Fruit fly (Drosophila melanogaster) whole organism, wandering third instar larva: ENCODE results near the gene pum.

ENCODE experiments used
- Abd-B ChIP-seq: fragments of >200 bp; optimal IDR thresholded peaks from 2 replicates; lab custom pipeline; 2017; ENCODE audit warnings: missing biosample characterization, missing genetic modification characterization
- CG32264 ChIP-seq: fragments of 200-800 bp; sonication (Bioruptor generic); optimal IDR thresholded peaks from 2 replicates; lab custom pipeline; 2016; ENCODE audit warnings: missing biosample characterization, missing genetic modification characterization
- CG9705 ChIP-seq: fragments of 200-800 bp; sonication (Bioruptor generic); optimal IDR thresholded peaks from 2 replicates; lab custom pipeline; 2018; ENCODE audit warnings: missing biosample characterization, mild to moderate bottlenecking, missing genetic modification characterization
- Dif ChIP-seq: fragments of 200-275, 200-300 bp; sonication (Bioruptor generic); optimal IDR thresholded peaks from 2 replicates; lab custom pipeline; 2018; ENCODE audit warnings: missing biosample characterization, missing genetic modification characterization; ENCODE audit not compliant: partially characterized antibody
- GATAd ChIP-seq: sonication (Bioruptor generic); optimal IDR thresholded peaks from 2 replicates; lab custom pipeline; 2016; ENCODE audit warnings: missing biosample characterization, missing genetic modification characterization
- HLH106 ChIP-seq: fragments of 200-800 bp; optimal IDR thresholded peaks from 3 replicates; lab custom pipeline; 2019; ENCODE audit warnings: missing biosample characterization, mild to moderate bottlenecking, missing genetic modification characterization, moderate library complexity
- Hnf4 ChIP-seq: fragments of 200-800 bp; sonication (Bioruptor generic); optimal IDR thresholded peaks from 2 replicates; lab custom pipeline; 2016; ENCODE audit warnings: missing biosample characterization, mild to moderate bottlenecking, missing genetic modification characterization
- Hr83 ChIP-seq: fragments of 200-300 bp; sonication (Bioruptor generic); optimal IDR thresholded peaks from 2 replicates; lab custom pipeline; 2016; ENCODE audit warnings: missing biosample characterization, mild to moderate bottlenecking, missing genetic modification characterization, moderate library complexity; ENCODE audit not compliant: poor library complexity, severe bottlenecking
- Jra ChIP-seq: sonication (Bioruptor generic); optimal IDR thresholded peaks from 2 replicates; lab custom pipeline; 2016; ENCODE audit warnings: missing biosample characterization, missing genetic modification characterization
- N ChIP-seq: fragments of >200 bp; optimal IDR thresholded peaks from 2 replicates; lab custom pipeline; 2018; ENCODE audit warnings: missing biosample characterization, missing external identifiers, missing genetic modification characterization
- OdsH ChIP-seq: fragments of 200-800 bp; sonication (Bioruptor generic); optimal IDR thresholded peaks from 2 replicates; lab custom pipeline; 2016; ENCODE audit warnings: missing biosample characterization, mild to moderate bottlenecking, missing genetic modification characterization
- Rel ChIP-seq, 2 experiments: fragments of 200-800 bp; sonication (Bioruptor generic) in 1 of 2; optimal IDR thresholded peaks; 2 replicates in 1 of 2; 3 replicates in 1 of 2; lab custom pipeline; 2016 to 2019; ENCODE audit warnings: mild to moderate bottlenecking in 2 of 2, missing biosample characterization in 2 of 2, missing genetic modification characterization in 2 of 2, moderate library complexity in 1 of 2
- Sp1 ChIP-seq: fragments of 200-800 bp; sonication (Bioruptor generic); optimal IDR thresholded peaks from 3 replicates; lab custom pipeline; 2019; ENCODE audit warnings: missing biosample characterization, mild to moderate bottlenecking, missing genetic modification characterization, moderate library complexity
- Vsx2 ChIP-seq: fragments of 200-300, 225-300 bp; sonication (Bioruptor generic); optimal IDR thresholded peaks from 2 replicates; lab custom pipeline; 2018; ENCODE audit warnings: missing biosample characterization, missing genetic modification characterization; ENCODE audit not compliant: partially characterized antibody
- br ChIP-seq: fragments of 200-800 bp; sonication (Bioruptor generic); optimal IDR thresholded peaks from 2 replicates; lab custom pipeline; 2016; ENCODE audit warnings: missing biosample characterization, missing genetic modification characterization
- ey ChIP-seq: fragments of 200-800 bp; sonication (Bioruptor generic); optimal IDR thresholded peaks from 2 replicates; lab custom pipeline; 2016; ENCODE audit warnings: missing biosample characterization, missing genetic modification characterization
- foxo ChIP-seq, 2 experiments: fragments of 200-800 bp; sonication (Bioruptor generic); optimal IDR thresholded peaks; 2 replicates in 1 of 2; 3 replicates in 1 of 2; lab custom pipeline; 2016 to 2017; ENCODE audit warnings: missing biosample characterization in 2 of 2, missing genetic modification characterization in 2 of 2
- fru ChIP-seq: fragments of 200-800 bp; sonication (Bioruptor generic); optimal IDR thresholded peaks from 3 replicates; lab custom pipeline; 2016; ENCODE audit warnings: missing biosample characterization, mild to moderate bottlenecking, missing genetic modification characterization
- h ChIP-seq: fragments of 200-800 bp; sonication (Bioruptor generic); optimal IDR thresholded peaks from 3 replicates; lab custom pipeline; 2016; ENCODE audit warnings: missing biosample characterization, mild to moderate bottlenecking, missing genetic modification characterization
- lola ChIP-seq: fragments of >200 bp; optimal IDR thresholded peaks from 2 replicates; lab custom pipeline; 2017; ENCODE audit warnings: missing biosample characterization, missing genetic modification characterization
- pan ChIP-seq: fragments of >200 bp; optimal IDR thresholded peaks from 2 replicates; lab custom pipeline; 2017
- psq ChIP-seq: fragments of 200-800 bp; sonication (Bioruptor generic); optimal IDR thresholded peaks from 3 replicates; lab custom pipeline; 2017; ENCODE audit warnings: missing biosample characterization, mild to moderate bottlenecking, missing genetic modification characterization, moderate library complexity
- rgr ChIP-seq: fragments of 200-800 bp; sonication (Bioruptor generic); optimal IDR thresholded peaks from 3 replicates; lab custom pipeline; 2016; ENCODE audit warnings: missing biosample characterization, mild to moderate bottlenecking, missing genetic modification characterization
- sv ChIP-seq: fragments of 200-800 bp; sonication (Bioruptor generic); optimal IDR thresholded peaks from 3 replicates; lab custom pipeline; 2016; ENCODE audit warnings: missing biosample characterization, missing genetic modification characterization
- tai ChIP-seq: sonication (Bioruptor generic); optimal IDR thresholded peaks from 2 replicates; lab custom pipeline; 2016; ENCODE audit warnings: missing biosample characterization, missing genetic modification characterization
- usp ChIP-seq: fragments of >200 bp; optimal IDR thresholded peaks from 2 replicates; lab custom pipeline; 2017; ENCODE audit warnings: missing biosample characterization, missing genetic modification characterization
- woc ChIP-seq: sonication (Bioruptor generic); optimal IDR thresholded peaks from 2 replicates; lab custom pipeline; 2016; ENCODE audit warnings: missing biosample characterization, mild to moderate bottlenecking, missing genetic modification characterization

The pum gene

dm6 chr3R:9260421-9260973 lies 23.0 kb upstream of the pum start, which contains the start of gene ATP6AP2:
Gene ATP6AP2, plus strand, starts transcription at chr3R:9260638.
- TF ChIP-seq sv (GFP tag; lab: Kevin White, UChicago): peak; percentile 33
- no peak for TF ChIP-seq br (GFP tag; lab: Kevin White, UChicago)
- no peak for TF ChIP-seq usp
- peak; percentile 68 for TF ChIP-seq Hnf4 (GFP tag; lab: Kevin White, UChicago)
- TF ChIP-seq OdsH: peak; percentile 40
- no peak for TF ChIP-seq pan (lab: Kevin White, UChicago)
- TF ChIP-seq Dif (GFP tag; lab: Kevin White, UChicago): peak; percentile 3
- TF ChIP-seq foxo (GFP tag; optimal IDR thresholded peaks at IDR 0.05; lab: Kevin White, UChicago): no peak
- no peak for TF ChIP-seq fru (GFP tag; lab: Kevin White, UChicago)
- peak; percentile 57 for TF ChIP-seq Hr83 (GFP tag; lab: Kevin White, UChicago)
- TF ChIP-seq CG9705: peak; percentile 20
- peak; percentile 63 for TF ChIP-seq Sp1
- no peak for TF ChIP-seq Rel (GFP tag; optimal IDR thresholded peaks at IDR 0.05; lab: Kevin White, UChicago)
- TF ChIP-seq Rel (tag; optimal IDR thresholded peaks at IDR 0.05; lab: Kevin White, UChicago): peak; percentile 61
- TF ChIP-seq HLH106 (tag; lab: Kevin White, UChicago): peak; percentile 69
- TF ChIP-seq Jra (GFP tag; lab: Kevin White, UChicago): peak; percentile 28
- peak; percentile 19 for TF ChIP-seq psq (GFP tag; lab: Kevin White, UChicago)
- no peak for TF ChIP-seq lola (GFP tag; lab: Kevin White, UChicago)

dm6 chr3R:9258252-9259225 lies 21.1 kb upstream of the pum start, which contains the start of the genes Ibf2 and Ibf1:
Gene Ibf2, minus strand, starts transcription at chr3R:9258501.
Gene Ibf1, plus strand, starts transcription at chr3R:9258964.
- TF ChIP-seq h (GFP tag; lab: Kevin White, UChicago): no peak
- TF ChIP-seq Sp1: no peak
- TF ChIP-seq pan (lab: Kevin White, UChicago): no peak
- TF ChIP-seq N: no peak
- TF ChIP-seq woc (GFP tag; lab: Kevin White, UChicago): peak; percentile 21
- no peak for TF ChIP-seq usp

dm6 chr3R:9257616-9258015 lies 20.1 kb upstream of the pum start, which contains the start of gene CG16736:
Gene CG16736, minus strand, starts transcription at chr3R:9257716.
- TF ChIP-seq Abd-B (GFP tag; lab: Kevin White, UChicago): no peak
- no peak for TF ChIP-seq Vsx2 (GFP tag; lab: Kevin White, UChicago)
- no peak for TF ChIP-seq usp
- no peak for TF ChIP-seq N
- TF ChIP-seq fru (GFP tag; lab: Kevin White, UChicago): no peak
- TF ChIP-seq rgr (GFP tag; lab: Kevin White, UChicago): no peak
- no peak for TF ChIP-seq Hr83 (GFP tag; lab: Kevin White, UChicago)
- no peak for TF ChIP-seq Hnf4 (GFP tag; lab: Kevin White, UChicago)
- TF ChIP-seq pan (lab: Kevin White, UChicago): no peak
- no peak for TF ChIP-seq GATAd (GFP tag; lab: Kevin White, UChicago)
- TF ChIP-seq Rel (GFP tag; optimal IDR thresholded peaks at IDR 0.05; lab: Kevin White, UChicago): no peak
- TF ChIP-seq Rel (tag; optimal IDR thresholded peaks at IDR 0.05; lab: Kevin White, UChicago): no peak

- TF ChIP-seq rgr (GFP tag; lab: Kevin White, UChicago): no peak
- no peak for TF ChIP-seq sv (GFP tag; lab: Kevin White, UChicago)
- no peak for TF ChIP-seq psq (GFP tag; lab: Kevin White, UChicago)
- no peak for TF ChIP-seq Sp1
- no peak for TF ChIP-seq Abd-B (GFP tag; lab: Kevin White, UChicago)
- TF ChIP-seq CG32264 (GFP tag; lab: Kevin White, UChicago): no peak
- TF ChIP-seq Dif (GFP tag; lab: Kevin White, UChicago): no peak
- TF ChIP-seq lola (GFP tag; lab: Kevin White, UChicago): no peak
- TF ChIP-seq CG9705: no peak
Observed at dm6 chr3R:9254798-9255197, 17.3 kb upstream of the pum start, which contains the start of gene CG16734. Gene CG16734, plus strand, starts transcription at chr3R:9255052.

- TF ChIP-seq ey (GFP tag; lab: Kevin White, UChicago): no peak
- TF ChIP-seq Rel (GFP tag; optimal IDR thresholded peaks at IDR 0.05; lab: Kevin White, UChicago): no peak
- peak; percentile 40 for TF ChIP-seq Rel (tag; optimal IDR thresholded peaks at IDR 0.05; lab: Kevin White, UChicago)
- TF ChIP-seq pan (lab: Kevin White, UChicago): no peak
- no peak for TF ChIP-seq tai (GFP tag; lab: Kevin White, UChicago)
Observed at dm6 chr3R:9251543-9251942, 14.1 kb upstream of the pum start, which contains the start of gene St2. Gene St2, plus strand, starts transcription at chr3R:9251843.
